Worm (Caenorhabditis elegans): Measurements from ENCODE around the gene pygo-1.
"Not testable (repeated sequence)": the region's sequence is repeated elsewhere in the genome, so short reads cannot be mapped to it uniquely, and the experiment has no call there.

DNA sequence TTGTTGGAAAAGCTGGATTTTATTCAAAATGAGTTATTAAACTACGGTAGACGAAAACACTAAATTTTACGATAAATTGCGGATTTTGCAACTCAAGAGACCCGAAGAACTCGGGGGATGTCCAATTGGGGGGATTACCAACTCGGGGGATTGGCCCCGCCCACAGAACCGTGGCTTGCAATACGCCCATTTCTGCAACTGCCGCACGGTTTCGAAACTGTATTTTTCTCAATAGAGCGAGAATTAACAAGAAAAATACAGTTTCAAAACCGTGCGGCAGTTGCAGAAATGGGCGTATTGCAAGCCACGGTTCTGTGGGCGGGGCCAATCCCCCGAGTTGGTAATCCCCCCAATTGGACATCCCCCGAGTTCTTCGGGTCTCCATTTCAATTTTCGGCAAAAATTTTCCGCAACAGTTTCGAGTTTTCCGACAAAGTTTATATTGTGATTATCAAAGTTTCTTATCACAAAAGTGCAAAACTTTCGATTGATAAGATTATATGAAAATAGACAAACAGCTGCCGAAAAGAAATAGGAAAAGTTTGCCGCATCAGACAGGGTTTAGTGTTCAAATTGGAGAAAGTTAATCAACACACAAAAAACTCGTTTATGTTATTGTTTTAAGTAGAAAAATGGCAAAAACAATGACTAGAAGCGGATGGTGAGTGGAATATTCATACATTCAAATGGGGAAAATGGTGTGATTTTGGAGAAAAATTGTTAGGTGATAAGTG lies 6.9 kb downstream of the pygo-1 start:
- TF ChIP-seq snpc-4 (tag; optimal IDR thresholded peaks at IDR 0.05); R02D3.7 (tag; optimal IDR thresholded peaks at IDR 0.05); nhr-129 (tag; optimal IDR thresholded peaks at IDR 0.05); nhr-23 (tag; optimal IDR thresholded peaks at IDR 0.05); elt-3 (tag; optimal IDR thresholded peaks at IDR 0.05); mab-5 (tag; optimal IDR thresholded peaks at IDR 0.05); Y55F3AM.14 (GFP tag; optimal IDR thresholded peaks at IDR 0.05); nhr-237 (tag; optimal IDR thresholded peaks at IDR 0.05); dmd-4 (tag; optimal IDR thresholded peaks at IDR 0.05); sem-4 (tag; optimal IDR thresholded peaks at IDR 0.05): not testable (repeated sequence)
- TF ChIP-seq F13H6.1 (tag; optimal IDR thresholded peaks at IDR 0.05) (peak; percentile 23), lsy-2 (tag; optimal IDR thresholded peaks at IDR 0.05) (peak in 1 of 2 experiments; percentile 82)
